Worm (Caenorhabditis elegans): ENCODE data around the gene cyp-14A1.

The cyp-14A1 gene

ce11 chrX:13267230-13267629 is at the start of gene cyp-14A1:
TSS of gene cyp-14A1 (minus strand) at chrX:13267355.
- TF ChIP-seq ztf-11 (tag; optimal IDR thresholded peaks at IDR 0.05) (no peak), nhr-28 (tag; optimal IDR thresholded peaks at IDR 0.05) (no peak), hlh-1 (tag; optimal IDR thresholded peaks at IDR 0.05) (no peak), elt-1 (tag; optimal IDR thresholded peaks at IDR 0.05; ENCODE audit: borderline replicate concordance, insufficient read depth) (no peak), ham-2 (GFP tag; optimal IDR thresholded peaks at IDR 0.05) (no peak), ces-1 (GFP tag; optimal IDR thresholded peaks at IDR 0.05) (no peak), nhr-76 (tag; optimal IDR thresholded peaks at IDR 0.05) (no peak), lin-13 (tag; optimal IDR thresholded peaks at IDR 0.05) (no peak), unc-120 (tag; optimal IDR thresholded peaks at IDR 0.05; ENCODE audit: poor library complexity, severe bottlenecking) (no peak), flh-1 (GFP tag; optimal IDR thresholded peaks at IDR 0.05) (no peak), nhr-12 (tag; optimal IDR thresholded peaks at IDR 0.05) (no peak), ceh-39 (tag; optimal IDR thresholded peaks at IDR 0.05) (no peak), unc-62 (GFP tag; optimal IDR thresholded peaks at IDR 0.05) (no peak), ceh-43 (GFP tag; optimal IDR thresholded peaks at IDR 0.05) (no peak), mls-2 (tag; optimal IDR thresholded peaks at IDR 0.05) (no peak), lsy-2 (tag; optimal IDR thresholded peaks at IDR 0.05) (no peak), unc-39 (tag; optimal IDR thresholded peaks at IDR 0.05) (no peak)

ce11 chrX:13315093-13315492 is 47.9 kb upstream of the cyp-14A1 start:
- no peak for TF ChIP-seq drap-1 (GFP tag; optimal IDR thresholded peaks at IDR 0.05)
- TF ChIP-seq unc-120 (tag; optimal IDR thresholded peaks at IDR 0.05; ENCODE audit: poor library complexity, severe bottlenecking): no peak
- TF ChIP-seq elt-3 (tag; optimal IDR thresholded peaks at IDR 0.05): no peak
- TF ChIP-seq mep-1 (tag; optimal IDR thresholded peaks at IDR 0.05): no peak
- TF ChIP-seq elt-1 (tag; optimal IDR thresholded peaks at IDR 0.05; ENCODE audit: borderline replicate concordance, insufficient read depth): no peak
- TF ChIP-seq M03D4.4 (tag; optimal IDR thresholded peaks at IDR 0.05): no peak
- TF ChIP-seq sptf-1 (tag; optimal IDR thresholded peaks at IDR 0.05): no peak
- TF ChIP-seq unc-62 (GFP tag; optimal IDR thresholded peaks at IDR 0.05): no peak
- no peak for TF ChIP-seq mls-2 (tag; optimal IDR thresholded peaks at IDR 0.05)

- TF ChIP-seq flh-1 (GFP tag; optimal IDR thresholded peaks at IDR 0.05): no peak
- no peak for TF ChIP-seq ztf-11 (tag; optimal IDR thresholded peaks at IDR 0.05)
- TF ChIP-seq sem-2 (GFP tag; optimal IDR thresholded peaks at IDR 0.05): no peak
- no peak for TF ChIP-seq M03D4.4 (tag; optimal IDR thresholded peaks at IDR 0.05)
- TF ChIP-seq mls-2 (tag; optimal IDR thresholded peaks at IDR 0.05): no peak
- TF ChIP-seq ceh-43 (GFP tag; optimal IDR thresholded peaks at IDR 0.05): no peak
- TF ChIP-seq ces-1 (GFP tag; optimal IDR thresholded peaks at IDR 0.05): no peak
- TF ChIP-seq mep-1 (tag; optimal IDR thresholded peaks at IDR 0.05): no peak
- TF ChIP-seq pha-4 (tag; optimal IDR thresholded peaks at IDR 0.05): no peak
- no peak for TF ChIP-seq ham-2 (GFP tag; optimal IDR thresholded peaks at IDR 0.05)
Measured at ce11 chrX:13311641-13312423, 44.7 kb upstream of the cyp-14A1 start, which contains the start of gene F46G10.1. TSS of gene F46G10.1 (minus strand) at chrX:13311755.

DNA sequence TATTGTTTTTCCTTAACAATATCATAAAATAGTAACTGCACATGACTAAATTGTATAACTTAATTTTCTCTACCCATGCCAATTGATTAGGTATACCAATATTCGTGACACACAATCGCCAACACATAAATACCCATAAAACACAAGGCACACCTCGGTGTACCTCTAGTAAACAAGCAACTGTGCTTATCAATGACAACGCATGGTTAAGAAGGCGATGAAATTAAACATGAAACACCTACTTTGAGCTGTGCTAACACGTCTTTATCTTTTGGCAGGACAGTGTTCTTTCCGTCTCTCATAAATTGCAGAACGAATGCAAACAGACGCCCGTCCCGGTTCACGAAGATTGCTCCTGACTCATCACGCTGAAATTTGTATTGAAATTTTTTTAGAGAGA is 43.6 kb upstream of the cyp-14A1 start:
- TF ChIP-seq unc-62 (GFP tag; optimal IDR thresholded peaks at IDR 0.05) (no peak), ham-2 (GFP tag; optimal IDR thresholded peaks at IDR 0.05) (no peak), flh-1 (GFP tag; optimal IDR thresholded peaks at IDR 0.05) (no peak), nhr-12 (tag; optimal IDR thresholded peaks at IDR 0.05) (no peak), nhr-28 (tag; optimal IDR thresholded peaks at IDR 0.05) (no peak), sptf-1 (tag; optimal IDR thresholded peaks at IDR 0.05) (no peak), hlh-1 (tag; optimal IDR thresholded peaks at IDR 0.05) (no peak), snpc-4 (tag; optimal IDR thresholded peaks at IDR 0.05) (no peak), ceh-83 (GFP tag; optimal IDR thresholded peaks at IDR 0.05) (no peak), lin-13 (tag; optimal IDR thresholded peaks at IDR 0.05) (no peak), bed-3 (GFP tag; optimal IDR thresholded peaks at IDR 0.05) (no peak), drap-1 (GFP tag; optimal IDR thresholded peaks at IDR 0.05) (no peak), ceh-39 (tag; optimal IDR thresholded peaks at IDR 0.05) (no peak)

ce11 chrX:13308745-13309144 is 41.6 kb upstream of the cyp-14A1 start, which contains the start of gene srxa-8:
TSS of gene srxa-8 (minus strand) at chrX:13308845.
- TF ChIP-seq unc-120 (tag; optimal IDR thresholded peaks at IDR 0.05; ENCODE audit: poor library complexity, severe bottlenecking): no peak
- no peak for TF ChIP-seq pha-4 (tag; optimal IDR thresholded peaks at IDR 0.05)
- TF ChIP-seq zip-8 (tag; optimal IDR thresholded peaks at IDR 0.05): no peak
- no peak for TF ChIP-seq flh-1 (GFP tag; optimal IDR thresholded peaks at IDR 0.05)
- no peak for TF ChIP-seq nhr-28 (tag; optimal IDR thresholded peaks at IDR 0.05)
- TF ChIP-seq ztf-11 (tag; optimal IDR thresholded peaks at IDR 0.05): no peak
- TF ChIP-seq ces-1 (GFP tag; optimal IDR thresholded peaks at IDR 0.05): no peak
- no peak for TF ChIP-seq elt-1 (tag; optimal IDR thresholded peaks at IDR 0.05; ENCODE audit: borderline replicate concordance, insufficient read depth)
- no peak for TF ChIP-seq unc-62 (GFP tag; optimal IDR thresholded peaks at IDR 0.05)
- no peak for TF ChIP-seq cnd-1 (tag; optimal IDR thresholded peaks at IDR 0.05)
- no peak for TF ChIP-seq lin-32 (GFP tag; optimal IDR thresholded peaks at IDR 0.05)
- no peak for TF ChIP-seq ceh-39 (tag; optimal IDR thresholded peaks at IDR 0.05)
- TF ChIP-seq mep-1 (tag; optimal IDR thresholded peaks at IDR 0.05): no peak
- no peak for TF ChIP-seq sem-2 (GFP tag; optimal IDR thresholded peaks at IDR 0.05)
- TF ChIP-seq drap-1 (GFP tag; optimal IDR thresholded peaks at IDR 0.05): no peak
- no peak for TF ChIP-seq sptf-1 (tag; optimal IDR thresholded peaks at IDR 0.05)
- TF ChIP-seq mls-2 (tag; optimal IDR thresholded peaks at IDR 0.05): no peak
- TF ChIP-seq bed-3 (GFP tag; optimal IDR thresholded peaks at IDR 0.05): no peak
- no peak for TF ChIP-seq M03D4.4 (tag; optimal IDR thresholded peaks at IDR 0.05)
- TF ChIP-seq ceh-83 (GFP tag; optimal IDR thresholded peaks at IDR 0.05): no peak

Data from whole organism, mixed stage, embryonic.